Worm (Caenorhabditis elegans): ENCODE results near the gene rab-30.
A peak's percentile ranks its signal among the peaks of the same experiment; 100 is the strongest.

- TF ChIP-seq aha-1 (tag) (peak; percentile 75), nhr-41 (GFP tag; IDR thresholded peaks at IDR 0.05) (no peak), ceh-32 (tag; optimal IDR thresholded peaks at IDR 0.05; ENCODE audit: poor library complexity) (no peak), ama-1 (optimal IDR thresholded peaks at IDR 0.05) (peak; percentile 67), nhr-25 (tag; optimal IDR thresholded peaks at IDR 0.05; ENCODE audit: borderline replicate concordance, insufficient read depth) (no peak), nhr-77 (tag; optimal IDR thresholded peaks at IDR 0.05) (no peak), nhr-237 (tag; optimal IDR thresholded peaks at IDR 0.05) (no peak), fos-1 (tag; optimal IDR thresholded peaks at IDR 0.05) (no peak), zfp-2 (tag; optimal IDR thresholded peaks at IDR 0.05) (no peak), zag-1 (tag; optimal IDR thresholded peaks at IDR 0.05) (no peak), lin-15B (tag; optimal IDR thresholded peaks at IDR 0.05) (no peak), lsy-2 (tag; optimal IDR thresholded peaks at IDR 0.05) (no peak), aly-2 (tag; optimal IDR thresholded peaks at IDR 0.05) (no peak), ztf-11 (tag; optimal IDR thresholded peaks at IDR 0.05) (no peak)
Measured at ce11 chrIII:10537003-10537402, 23.4 kb upstream of the rab-30 start.

Measured in whole organism, L4 larva.